Fruit fly (Drosophila melanogaster) ovary, adult (tissue): ENCODE measurements around the gene CG12607.

Source experiments
- CG17801 ChIP-seq: fragments of 200-800 bp; optimal IDR thresholded peaks from 2 replicates; lab custom pipeline; 2019; ENCODE audit warnings: missing biosample characterization, mild to moderate bottlenecking, missing genetic modification characterization, moderate library complexity; ENCODE audit not compliant: partially characterized antibody

The CG12607 gene

dm6 chr3L:4484623-4485022 lies 38.2 kb downstream of the CG12607 start:
- TF ChIP-seq CG17801: no peak

dm6 chr3L:4489490-4489889 lies 43.1 kb downstream of the CG12607 start:
- no peak for TF ChIP-seq CG17801

- no peak for TF ChIP-seq CG17801
Observed at dm6 chr3L:4490702-4491243, 44.4 kb downstream of the CG12607 start, which contains the start of gene CG13722. Gene CG13722 (minus strand): TSS chr3L:4490963.

- TF ChIP-seq CG17801: no peak
Observed at dm6 chr3L:4493609-4494008, 47.2 kb downstream of the CG12607 start.

dm6 chr3L:4494603-4495002 lies 48.2 kb downstream of the CG12607 start:
- TF ChIP-seq CG17801: no peak
